Fruit fly (Drosophila melanogaster) whole organism, pupa: Measurements from ENCODE around the gene CG32486.

Experiments used
- CG13204 ChIP-seq: fragments of 200-800 bp; sonication (Bioruptor generic); optimal IDR thresholded peaks from 2 replicates; lab custom pipeline; 2018; ENCODE audit warnings: missing biosample characterization, mild to moderate bottlenecking, missing genetic modification characterization, moderate library complexity
- CG14655 ChIP-seq: fragments of 200-800 bp; sonication (Bioruptor generic); optimal IDR thresholded peaks from 3 replicates; lab custom pipeline; 2017; ENCODE audit warnings: mild to moderate bottlenecking, missing biosample characterization, missing genetic modification reagents, missing genetic modification characterization
- CG8301 ChIP-seq: fragments of 200-800 bp; sonication (Bioruptor generic); optimal IDR thresholded peaks from 2 replicates; lab custom pipeline; 2018; ENCODE audit warnings: missing biosample characterization, mild to moderate bottlenecking, missing genetic modification characterization
- D1 ChIP-seq: fragments of 200-800 bp; sonication (Bioruptor generic); optimal IDR thresholded peaks from 2 replicates; lab custom pipeline; 2018; ENCODE audit warnings: missing biosample characterization, mild to moderate bottlenecking, missing genetic modification characterization, moderate library complexity
- Pif1B ChIP-seq: fragments of 200-800 bp; sonication (Bioruptor generic); optimal IDR thresholded peaks from 3 replicates; lab custom pipeline; 2016; ENCODE audit warnings: missing biosample characterization, missing genetic modification characterization
- rn ChIP-seq: fragments of 200-800 bp; sonication (Bioruptor generic); IDR thresholded peaks from 2 replicates; pipeline ENCODE4 v1.3.6; 2022; ENCODE audit warnings: missing biosample characterization, missing genetic modification characterization

dm6 chr3L:3076954-3077353 lies 6.3 kb upstream of the CG32486 start:
- TF ChIP-seq D1 (tag; lab: Kevin White, UChicago) (no peak), CG14655 (GFP tag; lab: Kevin White, UChicago) (no peak), CG8301 (tag; lab: Kevin White, UChicago) (no peak), CG13204 (GFP tag; lab: Kevin White, UChicago) (no peak), rn (GFP tag; lab: Robert Waterston, UW) (no peak), Pif1B (no peak)
